Worm (Caenorhabditis elegans) whole organism, L3 larva: ENCODE data around the gene bra-2.
A peak's percentile ranks its signal among the peaks of the same experiment; 100 is the strongest.

Experiments
- R02D3.7 ChIP-seq: fragments of 150-350 bp; optimal IDR thresholded peaks from 2 replicates; lab custom pipeline; 2014; ENCODE audit warnings: missing biosample characterization, missing genetic modification characterization
- ZK546.5 ChIP-seq: sonication (generic microtip); optimal IDR thresholded peaks from 2 replicates; lab custom pipeline; 2017; ENCODE audit warnings: missing biosample characterization, missing genetic modification characterization
- aly-2 ChIP-seq: fragments of 150-350 bp; optimal IDR thresholded peaks from 2 replicates; lab custom pipeline; 2014; ENCODE audit warnings: missing biosample characterization, missing genetic modification characterization
- ama-1 ChIP-seq: fragments of 150-350 bp; optimal IDR thresholded peaks from 2 replicates; lab custom pipeline; 2018
- ceh-16 ChIP-seq: sonication (generic microtip); optimal IDR thresholded peaks from 2 replicates; lab custom pipeline; 2017; ENCODE audit warnings: missing biosample characterization, missing genetic modification characterization
- ceh-28 ChIP-seq: fragments of 150-350 bp; optimal IDR thresholded peaks from 2 replicates; lab custom pipeline; 2014; ENCODE audit warnings: missing biosample characterization, missing genetic modification reagents, missing genetic modification characterization
- ceh-82 ChIP-seq: fragments of 150-350 bp; optimal IDR thresholded peaks from 2 replicates; lab custom pipeline; 2014; ENCODE audit warnings: missing biosample characterization, missing genetic modification characterization
- ceh-9 ChIP-seq: sonication (generic microtip); optimal IDR thresholded peaks from 2 replicates; lab custom pipeline; 2018; ENCODE audit warnings: missing biosample characterization, missing genetic modification characterization
- daf-12 ChIP-seq: fragments of 150-350 bp; optimal IDR thresholded peaks from 2 replicates; lab custom pipeline; 2014; ENCODE audit warnings: missing biosample characterization, missing genetic modification reagents, missing genetic modification characterization
- egl-27 ChIP-seq: sonication (generic microtip); optimal IDR thresholded peaks from 4 replicates; lab custom pipeline; 2017; ENCODE audit warnings: missing biosample characterization, missing genetic modification reagents, missing genetic modification characterization
- egl-5 ChIP-seq: fragments of 150-350 bp; optimal IDR thresholded peaks from 2 replicates; lab custom pipeline; 2017; ENCODE audit warnings: missing biosample characterization, missing genetic modification reagents, missing genetic modification characterization, inconsistent platforms
- elt-1 ChIP-seq: fragments of 150-350 bp; optimal IDR thresholded peaks from 2 replicates; lab custom pipeline; 2014; ENCODE audit warnings: missing biosample characterization, missing genetic modification characterization
- elt-2 ChIP-seq: sonication (generic microtip); optimal IDR thresholded peaks from 2 replicates; lab custom pipeline; 2016; ENCODE audit warnings: missing genetic modification reagents, mild to moderate bottlenecking, missing genetic modification characterization, missing compliant biosample characterization
- elt-3 ChIP-seq, 3 experiments: fragments of 150-350 bp in 1 of 3; sonication (generic microtip) in 2 of 3; optimal IDR thresholded peaks; 2 replicates in 2 of 3; 4 replicates in 1 of 3; lab custom pipeline; 2014 to 2017; ENCODE audit warnings: missing biosample characterization in 3 of 3, missing genetic modification characterization in 3 of 3
- eor-1 ChIP-seq, 2 experiments: fragments of 150-350 bp; optimal IDR thresholded peaks; 2 replicates each; lab custom pipeline; 2014 to 2018; ENCODE audit warnings: missing biosample characterization in 2 of 2, missing genetic modification characterization in 2 of 2
- fkh-10 ChIP-seq: sonication (generic microtip); optimal IDR thresholded peaks from 2 replicates; lab custom pipeline; 2017; ENCODE audit warnings: missing biosample characterization, missing genetic modification reagents, missing genetic modification characterization
- fkh-2 ChIP-seq: fragments of 150-350 bp; optimal IDR thresholded peaks from 2 replicates; lab custom pipeline; 2014; ENCODE audit warnings: missing biosample characterization, missing genetic modification reagents, missing genetic modification characterization
- fos-1 ChIP-seq: fragments of 150-350 bp; optimal IDR thresholded peaks from 2 replicates; lab custom pipeline; 2014; ENCODE audit warnings: missing biosample characterization, missing genetic modification characterization
- hmg-11 ChIP-seq: sonication (generic microtip); optimal IDR thresholded peaks from 2 replicates; lab custom pipeline; 2016; ENCODE audit warnings: missing genetic modification characterization, missing compliant biosample characterization
- jun-1 ChIP-seq: fragments of 150-350 bp; optimal IDR thresholded peaks from 2 replicates; lab custom pipeline; 2014; ENCODE audit warnings: missing biosample characterization, missing genetic modification reagents, missing genetic modification characterization
- lin-15B ChIP-seq: fragments of 150-350 bp; optimal IDR thresholded peaks from 2 replicates; lab custom pipeline; 2014; ENCODE audit warnings: missing biosample characterization, missing genetic modification characterization
- lin-39 ChIP-seq: fragments of 150-350 bp; optimal IDR thresholded peaks from 2 replicates; lab custom pipeline; 2018; ENCODE audit warnings: missing biosample characterization, missing genetic modification reagents, missing genetic modification characterization
- lsy-12 ChIP-seq: sonication (generic microtip); optimal IDR thresholded peaks from 2 replicates; lab custom pipeline; 2016; ENCODE audit warnings: mild to moderate bottlenecking, missing genetic modification characterization, missing compliant biosample characterization
- mdl-1 ChIP-seq: fragments of 150-350 bp; optimal IDR thresholded peaks from 2 replicates; lab custom pipeline; 2014; ENCODE audit warnings: missing biosample characterization, missing genetic modification characterization
- mml-1 ChIP-seq: fragments of 150-350 bp; sonication (generic microtip); optimal IDR thresholded peaks from 3 replicates; lab custom pipeline; 2014; ENCODE audit warnings: missing biosample characterization, missing genetic modification characterization
- nfya-1 ChIP-seq: sonication (generic microtip); optimal IDR thresholded peaks from 2 replicates; lab custom pipeline; 2017; ENCODE audit warnings: missing genetic modification characterization, mild to moderate bottlenecking, missing compliant biosample characterization, antibody characterized with exemption, moderate library complexity; ENCODE audit not compliant: insufficient read depth
- nhr-11 ChIP-seq: fragments of 150-350 bp; optimal IDR thresholded peaks from 2 replicates; lab custom pipeline; 2014; ENCODE audit warnings: missing biosample characterization, missing genetic modification characterization
- nhr-12 ChIP-seq: fragments of 150-350 bp; optimal IDR thresholded peaks from 2 replicates; lab custom pipeline; 2014; ENCODE audit warnings: missing biosample characterization, missing genetic modification characterization
- nhr-23 ChIP-seq: fragments of 150-350 bp; optimal IDR thresholded peaks from 2 replicates; lab custom pipeline; 2014; ENCODE audit warnings: missing biosample characterization, missing genetic modification reagents, missing genetic modification characterization
- nhr-237 ChIP-seq: fragments of 150-350 bp; optimal IDR thresholded peaks from 2 replicates; lab custom pipeline; 2014; ENCODE audit warnings: missing biosample characterization, missing genetic modification characterization
- nhr-25 ChIP-seq: sonication (generic microtip); optimal IDR thresholded peaks from 2 replicates; lab custom pipeline; 2017; ENCODE audit warnings: missing biosample characterization, missing genetic modification characterization
- nhr-28 ChIP-seq: fragments of 150-350 bp; optimal IDR thresholded peaks from 2 replicates; lab custom pipeline; 2014; ENCODE audit warnings: missing biosample characterization, missing genetic modification characterization
- nhr-43 ChIP-seq: sonication (generic microtip); optimal IDR thresholded peaks from 2 replicates; lab custom pipeline; 2016; ENCODE audit warnings: mild to moderate bottlenecking, missing genetic modification characterization, missing compliant biosample characterization; ENCODE audit not compliant: poor library complexity, severe bottlenecking
- nhr-67 ChIP-seq: fragments of 150-350 bp; optimal IDR thresholded peaks from 2 replicates; lab custom pipeline; 2014; ENCODE audit warnings: missing biosample characterization, missing genetic modification characterization
- nhr-76 ChIP-seq: fragments of 150-350 bp; sonication (generic microtip); optimal IDR thresholded peaks from 5 replicates; lab custom pipeline; 2014; ENCODE audit warnings: missing biosample characterization, missing genetic modification characterization
- nhr-77 ChIP-seq: fragments of 150-350 bp; optimal IDR thresholded peaks from 2 replicates; lab custom pipeline; 2014; ENCODE audit warnings: missing biosample characterization, missing genetic modification characterization
- pha-4 ChIP-seq: fragments of 150-350 bp; optimal IDR thresholded peaks from 2 replicates; lab custom pipeline; 2014; ENCODE audit warnings: missing biosample characterization, missing genetic modification reagents, missing genetic modification characterization
- pqm-1 ChIP-seq: fragments of 150-350 bp; optimal IDR thresholded peaks from 2 replicates; lab custom pipeline; 2017; ENCODE audit warnings: missing biosample characterization, missing genetic modification characterization, inconsistent platforms
- sea-2 ChIP-seq: fragments of 150-350 bp; sonication (generic microtip); optimal IDR thresholded peaks from 4 replicates; lab custom pipeline; 2014; ENCODE audit warnings: missing biosample characterization, missing genetic modification reagents, missing genetic modification characterization
- skn-1 ChIP-seq: fragments of 150-350 bp; optimal IDR thresholded peaks from 2 replicates; lab custom pipeline; 2014; ENCODE audit warnings: missing biosample characterization, missing genetic modification characterization
- snpc-4 ChIP-seq: fragments of 150-350 bp; optimal IDR thresholded peaks from 2 replicates; lab custom pipeline; 2014; ENCODE audit warnings: missing biosample characterization, missing genetic modification characterization
- tbx-2 ChIP-seq: sonication (generic microtip); optimal IDR thresholded peaks from 2 replicates; lab custom pipeline; 2016; ENCODE audit warnings: mild to moderate bottlenecking, missing genetic modification characterization, missing compliant biosample characterization
- unc-39 ChIP-seq: sonication (generic microtip); optimal IDR thresholded peaks from 4 replicates; lab custom pipeline; 2017; ENCODE audit warnings: missing biosample characterization, missing genetic modification characterization
- unc-62 ChIP-seq: fragments of 150-350 bp; sonication (generic microtip); optimal IDR thresholded peaks from 4 replicates; lab custom pipeline; 2014; ENCODE audit warnings: missing biosample characterization, missing genetic modification reagents, missing genetic modification characterization
- zag-1 ChIP-seq: fragments of 150-350 bp; optimal IDR thresholded peaks from 2 replicates; lab custom pipeline; 2014; ENCODE audit warnings: missing biosample characterization, missing genetic modification characterization
- ztf-11 ChIP-seq: fragments of 150-350 bp; optimal IDR thresholded peaks from 2 replicates; lab custom pipeline; 2014; ENCODE audit warnings: missing biosample characterization, missing genetic modification characterization
- ztf-4 ChIP-seq: fragments of 150-350 bp; optimal IDR thresholded peaks from 2 replicates; lab custom pipeline; 2014; ENCODE audit warnings: missing biosample characterization, missing genetic modification characterization

bra-2 gene

ce11 chrIII:883595-883994 is 27.5 kb upstream of the bra-2 start:
- no peak for TF ChIP-seq fkh-2 (tag; lab: Kevin White, UChicago)
- no peak for TF ChIP-seq daf-12
- no peak for TF ChIP-seq ceh-82
- no peak for TF ChIP-seq ztf-11 (tag; lab: Kevin White, UChicago)
- no peak for TF ChIP-seq zag-1 (tag; lab: Kevin White, UChicago)
- TF ChIP-seq lin-39: no peak

- TF ChIP-seq ceh-9 (tag; lab: Kevin White, UChicago) (no peak), ama-1 (lab: Kevin White, UChicago) (peak; percentile 21), lsy-12 (tag; lab: Kevin White, UChicago) (no peak), mml-1 (tag; lab: Kevin White, UChicago) (no peak), nhr-25 (tag; lab: Kevin White, UChicago) (peak; percentile 24), mdl-1 (tag; lab: Kevin White, UChicago) (no peak), ceh-28 (tag; lab: Kevin White, UChicago) (peak; percentile 67), eor-1 (tag; optimal IDR thresholded peaks at IDR 0.05; lab: Kevin White, UChicago) (no peak), fkh-10 (GFP tag; lab: Kevin White, UChicago) (no peak), nhr-23 (tag; lab: Kevin White, UChicago) (peak; percentile 37)
- TF ChIP-seq, all 47 proteins: peak for 4
Measured at ce11 chrIII:886726-887125, 24.3 kb upstream of the bra-2 start, which contains the start of gene zer-1. Gene zer-1, minus strand, starts transcription at chrIII:886793.

ce11 chrIII:887874-888299 is 23.2 kb upstream of the bra-2 start:
- TF ChIP-seq daf-12: no peak
- peak; percentile 50 for TF ChIP-seq egl-27 (tag; lab: Kevin White, UChicago)
- no peak for TF ChIP-seq nhr-28 (tag; lab: Kevin White, UChicago)
- TF ChIP-seq ztf-4: no peak
- peak; percentile 79 for TF ChIP-seq sea-2 (GFP tag; lab: Kevin White, UChicago)
- TF ChIP-seq ceh-82: no peak
- peak; percentile 31 for TF ChIP-seq jun-1 (tag; lab: Kevin White, UChicago)
- TF ChIP-seq ceh-16 (tag; lab: Kevin White, UChicago): no peak
- no peak for TF ChIP-seq fkh-2 (tag; lab: Kevin White, UChicago)
- no peak for TF ChIP-seq elt-1 (tag; lab: Kevin White, UChicago)
- TF ChIP-seq ceh-9 (tag; lab: Kevin White, UChicago): no peak
- TF ChIP-seq mdl-1 (tag; lab: Kevin White, UChicago): peak; percentile 48
- no peak for TF ChIP-seq nhr-67
- peak; percentile 45 for TF ChIP-seq ama-1 (lab: Kevin White, UChicago)
- TF ChIP-seq skn-1 (tag; lab: Kevin White, UChicago): peak; percentile 41
- TF ChIP-seq egl-5 (tag; lab: Kevin White, UChicago): peak; percentile 60
- TF ChIP-seq eor-1 (tag; optimal IDR thresholded peaks at IDR 0.05; lab: Kevin White, UChicago): no peak
- TF ChIP-seq pqm-1 (tag; lab: Kevin White, UChicago): peak; percentile 8
- no peak for TF ChIP-seq aly-2 (tag; lab: Kevin White, UChicago)
- peak; percentile 46 for TF ChIP-seq pha-4 (tag; lab: Kevin White, UChicago)
- no peak for TF ChIP-seq mml-1 (tag; lab: Kevin White, UChicago)
- TF ChIP-seq tbx-2 (tag; lab: Kevin White, UChicago): peak; percentile 37
- TF ChIP-seq nhr-23 (tag; lab: Kevin White, UChicago): peak; percentile 60
- TF ChIP-seq ztf-11 (tag; lab: Kevin White, UChicago): no peak
- TF ChIP-seq nhr-25 (tag; lab: Kevin White, UChicago): peak; percentile 2
- TF ChIP-seq hmg-11: peak; percentile 71
- no peak for TF ChIP-seq nhr-12 (tag; lab: Kevin White, UChicago)
- peak; percentile 89 for TF ChIP-seq ceh-28 (tag; lab: Kevin White, UChicago)
- no peak for TF ChIP-seq nhr-76 (tag; lab: Kevin White, UChicago)
- TF ChIP-seq fos-1 (tag; lab: Kevin White, UChicago): no peak
- TF ChIP-seq ZK546.5 (tag; lab: Kevin White, UChicago): no peak
- no peak for TF ChIP-seq zag-1 (tag; lab: Kevin White, UChicago)
- no peak for TF ChIP-seq nhr-11 (tag; lab: Kevin White, UChicago)
- TF ChIP-seq unc-62 (GFP tag; lab: Kevin White, UChicago): no peak
- TF ChIP-seq R02D3.7: no peak
- TF ChIP-seq snpc-4: peak; percentile 76
- no peak for TF ChIP-seq unc-39
- TF ChIP-seq lin-15B (tag; lab: Kevin White, UChicago): peak; percentile 40
- TF ChIP-seq nhr-237 (tag; lab: Kevin White, UChicago): no peak
- TF ChIP-seq lin-39: peak; percentile 81
- TF ChIP-seq nhr-77 (tag; lab: Kevin White, UChicago): no peak
- TF ChIP-seq fkh-10 (GFP tag; lab: Kevin White, UChicago): peak; percentile 33
- TF ChIP-seq lsy-12 (tag; lab: Kevin White, UChicago): no peak
- no peak for TF ChIP-seq nhr-43 (tag; lab: Kevin White, UChicago)
- TF ChIP-seq nfya-1 (tag; lab: Kevin White, UChicago): peak; percentile 82
- TF ChIP-seq elt-3 (tag; optimal IDR thresholded peaks at IDR 0.05; lab: Kevin White, UChicago): no peak
- TF ChIP-seq elt-2 (tag; lab: Kevin White, UChicago): peak; percentile 66
